Worm (Caenorhabditis elegans): ENCODE data around the gene dmsr-9.

The dmsr-9 gene

ce11 chrV:6813862-6814261, 14.4 kb upstream of the dmsr-9 start:
- TF ChIP-seq lin-39 (tag; optimal IDR thresholded peaks at IDR 0.05): no peak
- TF ChIP-seq nhr-77 (tag; optimal IDR thresholded peaks at IDR 0.05): no peak
- no peak for TF ChIP-seq mdl-1 (tag; optimal IDR thresholded peaks at IDR 0.05)
- TF ChIP-seq gmeb-1 (tag; optimal IDR thresholded peaks at IDR 0.05): no peak
- no peak for TF ChIP-seq nhr-12 (tag; optimal IDR thresholded peaks at IDR 0.05)
- TF ChIP-seq dmd-4 (tag; optimal IDR thresholded peaks at IDR 0.05): no peak
- no peak for TF ChIP-seq ztf-1 (GFP tag; conservative IDR thresholded peaks at IDR 0.05)
- no peak for TF ChIP-seq egl-27 (tag; optimal IDR thresholded peaks at IDR 0.05)
- TF ChIP-seq C34F6.9 (tag; optimal IDR thresholded peaks at IDR 0.05): no peak
- no peak for TF ChIP-seq elt-1 (tag; optimal IDR thresholded peaks at IDR 0.05)
- TF ChIP-seq snpc-4 (tag; optimal IDR thresholded peaks at IDR 0.05): no peak
- no peak for TF ChIP-seq blmp-1 (tag; optimal IDR thresholded peaks at IDR 0.05; ENCODE audit: insufficient read depth)
- TF ChIP-seq nhr-10 (tag; optimal IDR thresholded peaks at IDR 0.05): no peak

- TF ChIP-seq dmd-4 (tag; optimal IDR thresholded peaks at IDR 0.05) (no peak), fos-1 (tag; optimal IDR thresholded peaks at IDR 0.05) (peak; percentile 91)
These were observed 12.4 kb upstream of the dmsr-9 start for ce11 chrV:6811863-6812262.

- TF ChIP-seq fos-1 (tag; optimal IDR thresholded peaks at IDR 0.05) (peak; percentile 93), unc-39 (tag; optimal IDR thresholded peaks at IDR 0.05) (no peak), nhr-237 (tag; optimal IDR thresholded peaks at IDR 0.05) (no peak), lin-11 (tag; optimal IDR thresholded peaks at IDR 0.05) (no peak)
These were observed 10.6 kb upstream of the dmsr-9 start for ce11 chrV:6810091-6810490.

ce11 chrV:6808962-6809361, 9.5 kb upstream of the dmsr-9 start, which contains the start of gene dmsr-16:
Gene dmsr-16, minus strand, starts transcription at chrV:6809062.
- TF ChIP-seq egl-27 (tag; optimal IDR thresholded peaks at IDR 0.05) (no peak), nhr-237 (tag; optimal IDR thresholded peaks at IDR 0.05) (no peak), peb-1 (tag; optimal IDR thresholded peaks at IDR 0.05) (no peak), mbf-1 (tag; optimal IDR thresholded peaks at IDR 0.05) (no peak), fos-1 (tag; optimal IDR thresholded peaks at IDR 0.05) (no peak), unc-62 (GFP tag; optimal IDR thresholded peaks at IDR 0.05) (no peak), zag-1 (tag; optimal IDR thresholded peaks at IDR 0.05) (no peak), mdl-1 (tag; optimal IDR thresholded peaks at IDR 0.05) (no peak), R02D3.7 (tag; optimal IDR thresholded peaks at IDR 0.05) (no peak), elt-1 (tag; optimal IDR thresholded peaks at IDR 0.05) (no peak), ama-1 (optimal IDR thresholded peaks at IDR 0.05) (no peak), blmp-1 (tag; optimal IDR thresholded peaks at IDR 0.05; ENCODE audit: insufficient read depth) (no peak), sem-4 (tag; optimal IDR thresholded peaks at IDR 0.05) (no peak), nhr-11 (tag; optimal IDR thresholded peaks at IDR 0.05) (no peak), nhr-21 (tag; optimal IDR thresholded peaks at IDR 0.05) (no peak), Y55F3AM.14 (GFP tag; optimal IDR thresholded peaks at IDR 0.05) (no peak)

ce11 chrV:6806340-6806739, 6.9 kb upstream of the dmsr-9 start, which contains the start of gene dmsr-12:
Gene dmsr-12, minus strand, starts transcription at chrV:6806440.
- TF ChIP-seq ceh-16 (tag; optimal IDR thresholded peaks at IDR 0.05) (no peak), snpc-4 (tag; optimal IDR thresholded peaks at IDR 0.05) (no peak), unc-55 (GFP tag; optimal IDR thresholded peaks at IDR 0.05) (no peak), mbf-1 (tag; optimal IDR thresholded peaks at IDR 0.05) (no peak), ztf-4 (tag; optimal IDR thresholded peaks at IDR 0.05) (no peak), unc-62 (GFP tag; optimal IDR thresholded peaks at IDR 0.05) (no peak), ceh-82 (tag; optimal IDR thresholded peaks at IDR 0.05) (no peak), lsy-2 (tag; optimal IDR thresholded peaks at IDR 0.05) (no peak), elt-1 (tag; optimal IDR thresholded peaks at IDR 0.05) (no peak), blmp-1 (tag; optimal IDR thresholded peaks at IDR 0.05; ENCODE audit: insufficient read depth) (no peak), lin-39 (tag; optimal IDR thresholded peaks at IDR 0.05) (no peak), zag-1 (tag; optimal IDR thresholded peaks at IDR 0.05) (no peak), crh-2 (tag; optimal IDR thresholded peaks at IDR 0.05) (no peak), nhr-237 (tag; optimal IDR thresholded peaks at IDR 0.05) (no peak), F13H6.1 (tag; optimal IDR thresholded peaks at IDR 0.05) (no peak), peb-1 (tag; optimal IDR thresholded peaks at IDR 0.05) (no peak), gmeb-1 (tag; optimal IDR thresholded peaks at IDR 0.05) (no peak), mab-5 (tag; optimal IDR thresholded peaks at IDR 0.05) (no peak)
